Fruit fly (Drosophila melanogaster) whole organism, pupa: ENCODE data around the gene Tim17b2.

ENCODE experiments used
- CG10348 ChIP-seq: fragments of 200-800 bp; sonication (Bioruptor generic); IDR thresholded peaks from 2 replicates; pipeline ENCODE4 v1.3.6; 2022; ENCODE audit warnings: missing biosample characterization, missing genetic modification characterization
- CG12605 ChIP-seq: fragments of 200-800 bp; sonication (Bioruptor generic); IDR thresholded peaks from 2 replicates; pipeline ENCODE4 v1.3.6; 2022; ENCODE audit warnings: missing biosample characterization, missing genetic modification characterization
- CG13204 ChIP-seq: fragments of 200-800 bp; sonication (Bioruptor generic); optimal IDR thresholded peaks from 2 replicates; lab custom pipeline; 2018; ENCODE audit warnings: missing biosample characterization, mild to moderate bottlenecking, missing genetic modification characterization, moderate library complexity
- CG14655 ChIP-seq: fragments of 200-800 bp; sonication (Bioruptor generic); optimal IDR thresholded peaks from 3 replicates; lab custom pipeline; 2017; ENCODE audit warnings: mild to moderate bottlenecking, missing biosample characterization, missing genetic modification reagents, missing genetic modification characterization
- CG15710 ChIP-seq: fragments of 200-800 bp; sonication (Bioruptor generic); optimal IDR thresholded peaks from 2 replicates; lab custom pipeline; 2018; ENCODE audit warnings: missing biosample characterization, mild to moderate bottlenecking, missing genetic modification characterization, moderate library complexity
- CG17806 ChIP-seq: fragments of 200-800 bp; sonication (Bioruptor generic); optimal IDR thresholded peaks from 2 replicates; lab custom pipeline; 2018; ENCODE audit warnings: missing biosample characterization, mild to moderate bottlenecking, missing genetic modification characterization, moderate library complexity
- CG32121 ChIP-seq: fragments of 200-800 bp; sonication (Bioruptor generic); IDR thresholded peaks from 2 replicates; pipeline ENCODE4 v1.3.6; 2022; ENCODE audit warnings: missing biosample characterization, missing genetic modification characterization
- CG34367 ChIP-seq: fragments of 200-800 bp; sonication (Bioruptor generic); optimal IDR thresholded peaks from 2 replicates; lab custom pipeline; 2018; ENCODE audit warnings: missing biosample characterization, mild to moderate bottlenecking, missing genetic modification characterization
- CG4496 ChIP-seq: fragments of 200-800 bp; sonication (Bioruptor generic); IDR thresholded peaks from 3 replicates; pipeline ENCODE4 v1.3.6; 2022; ENCODE audit warnings: missing biosample characterization, missing genetic modification characterization
- CG8159 ChIP-seq: fragments of 200-800 bp; sonication (Bioruptor generic); optimal IDR thresholded peaks from 3 replicates; lab custom pipeline; 2018; ENCODE audit warnings: missing biosample characterization, mild to moderate bottlenecking, missing genetic modification characterization, moderate library complexity
- CG8301 ChIP-seq: fragments of 200-800 bp; sonication (Bioruptor generic); optimal IDR thresholded peaks from 2 replicates; lab custom pipeline; 2018; ENCODE audit warnings: missing biosample characterization, mild to moderate bottlenecking, missing genetic modification characterization
- CG9948 ChIP-seq: fragments of 200-800 bp; sonication (Bioruptor generic); optimal IDR thresholded peaks from 2 replicates; lab custom pipeline; 2018; ENCODE audit warnings: missing biosample characterization, mild to moderate bottlenecking, missing genetic modification characterization, moderate library complexity
- D1 ChIP-seq: fragments of 200-800 bp; sonication (Bioruptor generic); optimal IDR thresholded peaks from 2 replicates; lab custom pipeline; 2018; ENCODE audit warnings: missing biosample characterization, mild to moderate bottlenecking, missing genetic modification characterization, moderate library complexity
- EcR ChIP-seq: fragments of 200-800 bp; sonication (Bioruptor generic); optimal IDR thresholded peaks from 3 replicates; lab custom pipeline; 2019; ENCODE audit warnings: missing biosample characterization, missing genetic modification characterization, mild to moderate bottlenecking, moderate library complexity, missing genetic modification reagents
- Ets98B ChIP-seq: fragments of 200-800 bp; sonication (Bioruptor generic); IDR thresholded peaks from 2 replicates; pipeline ENCODE4 v1.3.6; 2022; ENCODE audit warnings: missing biosample characterization, missing genetic modification characterization
- Pif1A ChIP-seq: fragments of 200-800 bp; sonication (Bioruptor generic); optimal IDR thresholded peaks from 3 replicates; lab custom pipeline; 2016; ENCODE audit warnings: missing biosample characterization, missing genetic modification characterization
- Pif1B ChIP-seq: fragments of 200-800 bp; sonication (Bioruptor generic); optimal IDR thresholded peaks from 3 replicates; lab custom pipeline; 2016; ENCODE audit warnings: missing biosample characterization, missing genetic modification characterization
- Snoo ChIP-seq: fragments of 200-800 bp; sonication (Bioruptor generic); optimal IDR thresholded peaks from 3 replicates; lab custom pipeline; 2017; ENCODE audit warnings: missing biosample characterization, mild to moderate bottlenecking, missing genetic modification characterization, inconsistent platforms
- fd96Ca ChIP-seq: fragments of 200-800 bp; sonication (Bioruptor generic); IDR thresholded peaks from 3 replicates; pipeline ENCODE4 v1.3.6; 2022; ENCODE audit warnings: missing biosample characterization, missing genetic modification characterization
- gl ChIP-seq: fragments of 200-800 bp; sonication (Bioruptor generic); optimal IDR thresholded peaks from 2 replicates; lab custom pipeline; 2018; ENCODE audit warnings: missing biosample characterization, mild to moderate bottlenecking, missing genetic modification characterization
- rn ChIP-seq: fragments of 200-800 bp; sonication (Bioruptor generic); IDR thresholded peaks from 2 replicates; pipeline ENCODE4 v1.3.6; 2022; ENCODE audit warnings: missing biosample characterization, missing genetic modification characterization

The Tim17b2 gene

dm6 chr2L:15458919-15459318 lies 25.6 kb upstream of the Tim17b2 start:
- TF ChIP-seq EcR = no peak
- peak; percentile 1 for TF ChIP-seq CG8301 (tag; lab: Kevin White, UChicago)
- TF ChIP-seq Pif1A = peak; percentile 13
- peak; percentile 74 for TF ChIP-seq CG8159 (tag; lab: Kevin White, UChicago)
- no peak for TF ChIP-seq CG32121 (GFP tag; lab: Robert Waterston, UW)
- TF ChIP-seq CG12605 = no peak
- peak; percentile 52 for TF ChIP-seq CG15710
- TF ChIP-seq Snoo (tag; lab: Kevin White, UChicago) = peak; percentile 19
- no peak for TF ChIP-seq CG4496 (GFP tag; lab: Robert Waterston, UW)
- TF ChIP-seq rn (GFP tag; lab: Robert Waterston, UW) = no peak
- peak; percentile 24 for TF ChIP-seq CG34367
- peak; percentile 61 for TF ChIP-seq CG9948
- peak; percentile 32 for TF ChIP-seq Pif1B
- TF ChIP-seq Ets98B = no peak
- TF ChIP-seq CG17806 (tag; lab: Kevin White, UChicago) = peak; percentile 66
- peak; percentile 32 for TF ChIP-seq CG14655
- peak; percentile 14 for TF ChIP-seq gl (tag; lab: Kevin White, UChicago)
- TF ChIP-seq, all 21 proteins: peak for 11

- no peak for TF ChIP-seq gl (tag; lab: Kevin White, UChicago)
- no peak for TF ChIP-seq D1 (tag; lab: Kevin White, UChicago)
Observed at dm6 chr2L:15462998-15463397, 21.5 kb upstream of the Tim17b2 start.

dm6 chr2L:15463515-15463914 lies 21.0 kb upstream of the Tim17b2 start:
- TF ChIP-seq CG9948 (peak; percentile 21), CG10348 (GFP tag; lab: Robert Waterston, UW) (no peak), rn (GFP tag; lab: Robert Waterston, UW) (no peak), CG4496 (GFP tag; lab: Robert Waterston, UW) (no peak), CG8159 (tag; lab: Kevin White, UChicago) (peak; percentile 58), CG17806 (tag; lab: Kevin White, UChicago) (peak; percentile 57), CG14655 (no peak), Snoo (tag; lab: Kevin White, UChicago) (peak; percentile 50), Pif1B (peak; percentile 4)

- TF ChIP-seq CG9948 = peak; percentile 11
- TF ChIP-seq Snoo (tag; lab: Kevin White, UChicago) = no peak
Observed at dm6 chr2L:15465121-15465520, 19.4 kb upstream of the Tim17b2 start.

dm6 chr2L:15465932-15466331 lies 18.6 kb upstream of the Tim17b2 start:
- TF ChIP-seq Snoo (tag; lab: Kevin White, UChicago) (peak; percentile 5), CG14655 (peak; percentile 67), CG8301 (tag; lab: Kevin White, UChicago) (peak; percentile 66), CG4496 (GFP tag; lab: Robert Waterston, UW) (peak; percentile 38; the same call in 1 of the 3 replicates), EcR (no peak), Pif1A (peak; percentile 16), CG32121 (GFP tag; lab: Robert Waterston, UW) (peak; percentile 50; the same call in 1 of the 2 replicates), CG10348 (GFP tag; lab: Robert Waterston, UW) (no peak), D1 (tag; lab: Kevin White, UChicago) (no peak), CG9948 (peak; percentile 8), CG12605 (peak; percentile 52), CG15710 (no peak), Ets98B (0 out of 2 replicates have a peak, but pooled peaks have one; percentile 11)

- TF ChIP-seq CG4496 (GFP tag; lab: Robert Waterston, UW) = peak; percentile 71; the same call in 2 of the 3 replicates
- TF ChIP-seq EcR = no peak
- peak; percentile 36 for TF ChIP-seq CG14655
- TF ChIP-seq CG8159 (tag; lab: Kevin White, UChicago) = no peak
- TF ChIP-seq CG13204 (GFP tag; lab: Kevin White, UChicago) = no peak
- TF ChIP-seq CG8301 (tag; lab: Kevin White, UChicago) = peak; percentile 34
- TF ChIP-seq CG32121 (GFP tag; lab: Robert Waterston, UW) = peak; percentile 33; the same call in 1 of the 2 replicates
- TF ChIP-seq Pif1A = no peak
- TF ChIP-seq CG9948 = peak; percentile 32
- TF ChIP-seq CG10348 (GFP tag; lab: Robert Waterston, UW) = no peak
- TF ChIP-seq Ets98B = peak; percentile 45; the same call in 1 of the 2 replicates
- no peak for TF ChIP-seq D1 (tag; lab: Kevin White, UChicago)
- peak; percentile 1 for TF ChIP-seq CG17806 (tag; lab: Kevin White, UChicago)
- TF ChIP-seq rn (GFP tag; lab: Robert Waterston, UW) = no peak
- TF ChIP-seq fd96Ca (GFP tag; lab: Robert Waterston, UW) = peak; percentile 70; the same call in 2 of the 3 replicates
Observed at dm6 chr2L:15468776-15469175, 15.8 kb upstream of the Tim17b2 start.

dm6 chr2L:15470514-15471134 lies 13.9 kb upstream of the Tim17b2 start:
- TF ChIP-seq CG17806 (tag; lab: Kevin White, UChicago) (no peak), CG10348 (GFP tag; lab: Robert Waterston, UW) (no peak), CG14655 (no peak), Snoo (tag; lab: Kevin White, UChicago) (no peak), CG15710 (no peak), CG12605 (no peak), CG8301 (tag; lab: Kevin White, UChicago) (no peak), gl (tag; lab: Kevin White, UChicago) (no peak), CG32121 (GFP tag; lab: Robert Waterston, UW) (no peak), CG34367 (no peak), fd96Ca (GFP tag; lab: Robert Waterston, UW) (no peak), EcR (no peak), rn (GFP tag; lab: Robert Waterston, UW) (no peak), CG4496 (GFP tag; lab: Robert Waterston, UW) (no peak), Pif1A (no peak), Ets98B (no peak), D1 (tag; lab: Kevin White, UChicago) (no peak)
- TF ChIP-seq, all 21 proteins: peak for 0
